Fruit fly (Drosophila melanogaster) whole organism, embryonic: Measurements from ENCODE around the gene sno.
A peak's percentile ranks its signal among the peaks of the same experiment; 100 is the strongest.

Experiments
- Asciz ChIP-seq: fragments of 200-800 bp; sonication (Bioruptor generic); optimal IDR thresholded peaks from 2 replicates; lab custom pipeline; 2017; ENCODE audit warnings: missing biosample characterization, mild to moderate bottlenecking, missing genetic modification characterization, missing genetic modification reagents
- C15 ChIP-seq: fragments of 200-800 bp; sonication (Bioruptor generic); IDR thresholded peaks from 3 replicates; pipeline ENCODE4 v1.3.6; 2022; ENCODE audit warnings: missing biosample characterization, missing genetic modification characterization
- CG10147 ChIP-seq: fragments of 200-800 bp; sonication (Bioruptor generic); optimal IDR thresholded peaks from 2 replicates; lab custom pipeline; 2019; ENCODE audit warnings: missing biosample characterization, mild to moderate bottlenecking, missing genetic modification characterization, moderate library complexity
- CG11247 ChIP-seq: fragments of 200-800 bp; sonication (Bioruptor generic); IDR thresholded peaks from 2 replicates; pipeline ENCODE4 v1.3.6; 2022; ENCODE audit warnings: missing biosample characterization, missing genetic modification characterization
- CG11398 ChIP-seq: fragments of 200-800 bp; sonication (Bioruptor generic); optimal IDR thresholded peaks from 2 replicates; lab custom pipeline; 2016; ENCODE audit warnings: missing biosample characterization, missing genetic modification characterization
- CG11504 ChIP-seq: fragments of 200-800 bp; sonication (Bioruptor generic); optimal IDR thresholded peaks from 3 replicates; lab custom pipeline; 2019; ENCODE audit warnings: missing biosample characterization, mild to moderate bottlenecking, missing genetic modification characterization, moderate library complexity
- CG12071 ChIP-seq: fragments of 200-800 bp; sonication (Bioruptor generic); optimal IDR thresholded peaks from 3 replicates; lab custom pipeline; 2018; ENCODE audit warnings: missing biosample characterization, mild to moderate bottlenecking, missing genetic modification characterization
- CG13624 ChIP-seq: fragments of 200-800 bp; sonication (Bioruptor generic); optimal IDR thresholded peaks from 2 replicates; lab custom pipeline; 2016; ENCODE audit warnings: missing biosample characterization, missing genetic modification characterization
- CG18764 ChIP-seq: fragments of 200-800 bp; sonication (Bioruptor generic); optimal IDR thresholded peaks from 3 replicates; lab custom pipeline; 2016; ENCODE audit warnings: missing biosample characterization, missing genetic modification characterization
- CG31365 ChIP-seq: fragments of 200-800 bp; sonication (Bioruptor generic); optimal IDR thresholded peaks from 2 replicates; lab custom pipeline; 2018; ENCODE audit warnings: missing biosample characterization, mild to moderate bottlenecking, missing genetic modification characterization
- CG3163 ChIP-seq: fragments of 200-800 bp; sonication (Bioruptor generic); optimal IDR thresholded peaks from 3 replicates; lab custom pipeline; 2016; ENCODE audit warnings: missing biosample characterization, missing genetic modification characterization
- CG4360 ChIP-seq: fragments of 200-800 bp; sonication (Bioruptor generic); IDR thresholded peaks from 2 replicates; pipeline ENCODE4 v1.3.6; 2022; ENCODE audit warnings: missing biosample characterization, missing genetic modification characterization
- CG4707 ChIP-seq: fragments of 200-800 bp; sonication (Bioruptor generic); optimal IDR thresholded peaks from 2 replicates; lab custom pipeline; 2018; ENCODE audit warnings: missing biosample characterization, mild to moderate bottlenecking, missing genetic modification characterization, moderate library complexity
- CG4730 ChIP-seq: fragments of 200-800 bp; sonication (Bioruptor generic); IDR thresholded peaks from 2 replicates; pipeline ENCODE4 v1.3.6; 2022; ENCODE audit warnings: missing biosample characterization, missing genetic modification characterization
- CG6791 ChIP-seq: fragments of 200-800 bp; sonication (Bioruptor generic); IDR thresholded peaks from 3 replicates; pipeline ENCODE4 v1.3.6; 2022; ENCODE audit warnings: missing biosample characterization, missing genetic modification characterization; ENCODE audit not compliant: partially characterized antibody
- CG7839 ChIP-seq: fragments of 200-800 bp; sonication (Bioruptor generic); optimal IDR thresholded peaks from 3 replicates; lab custom pipeline; 2018; ENCODE audit warnings: missing biosample characterization, mild to moderate bottlenecking, missing genetic modification characterization, moderate library complexity
- CG9817 ChIP-seq: fragments of 200-800 bp; sonication (Bioruptor generic); optimal IDR thresholded peaks from 2 replicates; lab custom pipeline; 2018; ENCODE audit warnings: missing biosample characterization, mild to moderate bottlenecking, missing genetic modification characterization, moderate library complexity
- Dref ChIP-seq: fragments of 200-800 bp; sonication (Bioruptor generic); IDR thresholded peaks from 2 replicates; pipeline ENCODE4 v1.3.6; 2022; ENCODE audit warnings: missing biosample characterization, missing genetic modification characterization
- ERR ChIP-seq: fragments of 200-800 bp; sonication (Bioruptor generic); optimal IDR thresholded peaks from 2 replicates; lab custom pipeline; 2016; ENCODE audit warnings: missing biosample characterization, missing genetic modification characterization
- HHEX ChIP-seq: fragments of 200-800 bp; sonication (Bioruptor generic); optimal IDR thresholded peaks from 3 replicates; lab custom pipeline; 2017; ENCODE audit warnings: missing biosample characterization, mild to moderate bottlenecking, missing genetic modification characterization, missing genetic modification reagents
- HmgZ ChIP-seq: fragments of 200-800 bp; sonication (Bioruptor generic); optimal IDR thresholded peaks from 2 replicates; lab custom pipeline; 2018; ENCODE audit warnings: missing biosample characterization, mild to moderate bottlenecking, missing genetic modification characterization
- Hmr ChIP-seq: fragments of 200-800 bp; sonication (Bioruptor generic); optimal IDR thresholded peaks from 3 replicates; lab custom pipeline; 2017; ENCODE audit warnings: mild to moderate bottlenecking, missing biosample characterization, missing genetic modification reagents, missing genetic modification characterization
- Hr3 ChIP-seq: fragments of 200-800 bp; sonication (Bioruptor generic); optimal IDR thresholded peaks from 3 replicates; lab custom pipeline; 2016; ENCODE audit warnings: missing biosample characterization, missing genetic modification characterization
- Jarid2 ChIP-seq: fragments of 200-800 bp; sonication (Bioruptor generic); optimal IDR thresholded peaks from 3 replicates; lab custom pipeline; 2017; ENCODE audit warnings: mild to moderate bottlenecking, missing biosample characterization, missing genetic modification reagents, missing genetic modification characterization
- Mrtf ChIP-seq: fragments of 200-800 bp; sonication (Bioruptor generic); IDR thresholded peaks from 3 replicates; pipeline ENCODE4 v1.3.6; 2022; ENCODE audit warnings: missing biosample characterization, missing genetic modification characterization
- Oli ChIP-seq: fragments of 200-800 bp; sonication (Bioruptor generic); optimal IDR thresholded peaks from 2 replicates; lab custom pipeline; 2018; ENCODE audit warnings: missing biosample characterization, mild to moderate bottlenecking, missing genetic modification characterization, moderate library complexity
- Optix ChIP-seq: fragments of 200-800 bp; sonication (Bioruptor generic); IDR thresholded peaks from 3 replicates; pipeline ENCODE4 v1.3.6; 2022; ENCODE audit warnings: missing biosample characterization, missing genetic modification characterization
- PHDP ChIP-seq: fragments of 200-800 bp; sonication (Bioruptor generic); optimal IDR thresholded peaks from 3 replicates; lab custom pipeline; 2018; ENCODE audit warnings: missing biosample characterization, mild to moderate bottlenecking, missing genetic modification characterization, moderate library complexity
- Sox100B ChIP-seq: fragments of 200-800 bp; sonication (Bioruptor generic); optimal IDR thresholded peaks from 3 replicates; lab custom pipeline; 2018; ENCODE audit warnings: missing biosample characterization, mild to moderate bottlenecking, missing genetic modification characterization
- Spps ChIP-seq: fragments of 200-800 bp; sonication (Bioruptor generic); optimal IDR thresholded peaks from 2 replicates; lab custom pipeline; 2018; ENCODE audit warnings: missing biosample characterization, mild to moderate bottlenecking, missing genetic modification characterization
- Ssrp ChIP-seq: fragments of 200-800 bp; sonication (Bioruptor generic); optimal IDR thresholded peaks from 2 replicates; lab custom pipeline; 2018; ENCODE audit warnings: missing biosample characterization, mild to moderate bottlenecking, missing genetic modification characterization, moderate library complexity
- Usf ChIP-seq: fragments of 200-800 bp; sonication (Bioruptor generic); optimal IDR thresholded peaks from 2 replicates; lab custom pipeline; 2017; ENCODE audit warnings: missing genotype, missing biosample characterization, missing genetic modification characterization
- Vsx1 ChIP-seq: fragments of 200-800 bp; sonication (Bioruptor generic); optimal IDR thresholded peaks from 2 replicates; lab custom pipeline; 2017; ENCODE audit warnings: missing biosample characterization, mild to moderate bottlenecking, missing genetic modification characterization, missing genetic modification reagents
- bowl ChIP-seq: fragments of 200-800 bp; sonication (Bioruptor generic); IDR thresholded peaks from 2 replicates; pipeline ENCODE4 v1.3.6; 2022; ENCODE audit warnings: missing biosample characterization, missing genetic modification characterization
- cato ChIP-seq: fragments of 200-800 bp; sonication (Bioruptor generic); optimal IDR thresholded peaks from 2 replicates; lab custom pipeline; 2016; ENCODE audit warnings: missing biosample characterization, missing genetic modification characterization, borderline replicate concordance
- crp ChIP-seq, 2 experiments: fragments of 200-800 bp; sonication (Bioruptor generic); optimal IDR thresholded peaks; 2 replicates in 1 of 2; 3 replicates in 1 of 2; lab custom pipeline; 2017; ENCODE audit warnings: missing biosample characterization in 2 of 2, missing genetic modification characterization in 2 of 2, mild to moderate bottlenecking in 1 of 2, moderate library complexity in 1 of 2
- dmrt11E ChIP-seq: fragments of 200-800 bp; sonication (Bioruptor generic); optimal IDR thresholded peaks from 3 replicates; lab custom pipeline; 2018; ENCODE audit warnings: missing biosample characterization, mild to moderate bottlenecking, missing genetic modification characterization, moderate library complexity
- ems ChIP-seq: fragments of 200-800 bp; sonication (Bioruptor generic); optimal IDR thresholded peaks from 3 replicates; lab custom pipeline; 2016; ENCODE audit warnings: missing biosample characterization, missing genetic modification characterization
- jing ChIP-seq: fragments of 200-800 bp; sonication (Bioruptor generic); optimal IDR thresholded peaks from 2 replicates; lab custom pipeline; 2018; ENCODE audit warnings: missing biosample characterization, mild to moderate bottlenecking, missing genetic modification characterization
- kah ChIP-seq: fragments of 200-800 bp; sonication (Bioruptor generic); optimal IDR thresholded peaks from 2 replicates; lab custom pipeline; 2018; ENCODE audit warnings: missing biosample characterization, mild to moderate bottlenecking, missing genetic modification characterization
- maf-S ChIP-seq: fragments of 200-800 bp; sonication (Bioruptor generic); optimal IDR thresholded peaks from 2 replicates; lab custom pipeline; 2016; ENCODE audit warnings: missing biosample characterization, missing genetic modification characterization
- nerfin-2 ChIP-seq: fragments of 200-800 bp; sonication (Bioruptor generic); IDR thresholded peaks from 2 replicates; pipeline ENCODE4 v1.3.6; 2022; ENCODE audit warnings: missing biosample characterization, missing genetic modification characterization; ENCODE audit not compliant: partially characterized antibody
- psq ChIP-seq: fragments of 200-800 bp; sonication (Bioruptor generic); optimal IDR thresholded peaks from 2 replicates; lab custom pipeline; 2017; ENCODE audit warnings: missing biosample characterization, missing genetic modification characterization
- pzg ChIP-seq: fragments of 200-800 bp; sonication (Bioruptor generic); optimal IDR thresholded peaks from 3 replicates; lab custom pipeline; 2018; ENCODE audit warnings: missing biosample characterization, mild to moderate bottlenecking, missing genetic modification characterization, moderate library complexity
- salm ChIP-seq: fragments of 200-800 bp; sonication (Bioruptor generic); optimal IDR thresholded peaks from 2 replicates; lab custom pipeline; 2018; ENCODE audit warnings: missing biosample characterization, mild to moderate bottlenecking, missing genetic modification characterization
- scrt ChIP-seq: fragments of 200-800 bp; sonication (Bioruptor generic); optimal IDR thresholded peaks from 2 replicates; lab custom pipeline; 2018; ENCODE audit warnings: missing biosample characterization, mild to moderate bottlenecking, missing genetic modification characterization, moderate library complexity
- tin ChIP-seq: fragments of 200-800 bp; sonication (Bioruptor generic); optimal IDR thresholded peaks from 3 replicates; lab custom pipeline; 2016; ENCODE audit warnings: missing biosample characterization, missing genetic modification characterization
- zfh2 ChIP-seq: fragments of 200-800 bp; sonication (Bioruptor generic); optimal IDR thresholded peaks from 2 replicates; lab custom pipeline; 2016; ENCODE audit warnings: missing biosample characterization, missing genetic modification characterization

The sno gene

DNA sequence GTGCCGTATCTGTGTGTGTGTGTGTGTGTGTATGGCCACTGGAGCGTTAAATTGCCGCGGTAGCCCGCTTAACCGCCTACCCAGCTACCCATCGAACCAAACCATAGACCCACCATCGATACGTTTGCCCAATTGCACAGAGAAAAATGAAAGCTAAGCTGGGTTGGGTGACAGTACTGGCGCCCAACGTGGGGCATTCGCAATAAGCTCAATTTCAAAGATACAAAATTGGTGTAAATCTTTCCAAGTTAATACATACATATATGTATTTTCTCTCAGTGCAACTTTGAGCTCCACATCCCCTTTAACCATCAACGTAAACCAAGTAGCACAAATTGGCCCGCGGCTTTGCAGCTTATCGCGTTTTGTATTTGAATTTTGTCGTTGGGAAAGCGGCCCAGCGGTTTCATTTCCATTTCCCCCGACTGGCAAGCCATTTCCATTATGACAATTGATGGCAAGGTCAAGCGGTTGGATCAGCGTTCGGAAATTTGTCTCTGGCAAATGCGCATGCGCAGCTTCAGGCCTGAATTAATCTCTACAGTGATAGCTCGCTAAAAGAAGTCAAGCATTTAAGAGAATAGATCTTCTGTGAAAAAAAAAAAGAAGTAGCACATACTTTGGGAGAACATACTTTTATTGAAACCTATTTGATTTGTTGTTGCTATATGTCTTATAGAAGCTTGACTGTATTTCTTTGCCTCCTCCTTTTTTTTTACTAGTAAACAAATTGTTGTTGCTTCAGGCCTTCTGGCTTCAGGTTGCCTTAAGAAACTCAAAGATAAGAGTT lies 21.1 kb upstream of the sno start (continued):
- TF ChIP-seq CG13624 (GFP tag; lab: Kevin White, UChicago) (peak; percentile 55), C15 (0 out of 3 replicates have a peak, but pooled peaks have one; percentile 47), CG10147 (GFP tag; lab: Kevin White, UChicago) (no peak), CG4360 (GFP tag; lab: Robert Waterston, UW) (0 out of 2 replicates have a peak, but pooled peaks have one; percentile 8), CG3163 (GFP tag; lab: Kevin White, UChicago) (peak; percentile 35), jing (GFP tag; lab: Kevin White, UChicago) (peak; percentile 67), CG11398 (GFP tag; lab: Kevin White, UChicago) (peak; percentile 6), psq (GFP tag; lab: Kevin White, UChicago) (no peak), HmgZ (tag; lab: Kevin White, UChicago) (peak; percentile 44), CG31365 (tag; lab: Kevin White, UChicago) (peak; percentile 19), bowl (GFP tag; lab: Robert Waterston, UW) (peak; percentile 82), cato (GFP tag; lab: Kevin White, UChicago) (peak; percentile 24), Jarid2 (GFP tag; lab: Kevin White, UChicago) (peak; percentile 17), maf-S (GFP tag; lab: Kevin White, UChicago) (peak; percentile 47), zfh2 (GFP tag; lab: Kevin White, UChicago) (peak; percentile 36), CG12071 (GFP tag; lab: Kevin White, UChicago) (peak; percentile 58), Spps (tag; lab: Kevin White, UChicago) (no peak), tin (GFP tag; lab: Kevin White, UChicago) (peak; percentile 66), Vsx1 (GFP tag; lab: Kevin White, UChicago) (peak; percentile 66), Oli (tag; lab: Kevin White, UChicago) (peak; percentile 80), CG4730 (GFP tag; lab: Robert Waterston, UW) (peak; percentile 78), Optix (peak; percentile 77), pzg (GFP tag; lab: Kevin White, UChicago) (no peak), Ssrp (peak; percentile 51), crp (GFP tag; optimal IDR thresholded peaks at IDR 0.05; lab: Kevin White, UChicago) (peak in 1 of 2 experiments; percentile 24), CG4707 (GFP tag; lab: Kevin White, UChicago) (no peak), PHDP (peak; percentile 62), kah (peak; percentile 27), CG18764 (peak; percentile 7), scrt (GFP tag; lab: Kevin White, UChicago) (peak; percentile 51), salm (tag; lab: Kevin White, UChicago) (peak; percentile 44), nerfin-2 (GFP tag; lab: Robert Waterston, UW) (no peak), Mrtf (GFP tag; lab: Robert Waterston, UW) (peak; percentile 79), HHEX (GFP tag; lab: Kevin White, UChicago) (peak; percentile 81), CG11504 (tag; lab: Kevin White, UChicago) (peak; percentile 82), CG9817 (peak; percentile 43), ems (GFP tag; lab: Kevin White, UChicago) (peak; percentile 61), Hr3 (GFP tag; lab: Kevin White, UChicago) (peak; percentile 65), CG6791 (no peak), dmrt11E (tag; lab: Kevin White, UChicago) (peak; percentile 55), Usf (GFP tag; lab: Kevin White, UChicago) (peak; percentile 14), ERR (GFP tag; lab: Kevin White, UChicago) (peak; percentile 2), CG7839 (tag; lab: Kevin White, UChicago) (peak; percentile 77), CG11247 (GFP tag; lab: Robert Waterston, UW) (peak; percentile 71), Dref (GFP tag; lab: Robert Waterston, UW) (no peak), Asciz (GFP tag; lab: Kevin White, UChicago) (peak; percentile 67), Hmr (GFP tag; lab: Kevin White, UChicago) (peak; percentile 72), Sox100B (GFP tag; lab: Kevin White, UChicago) (peak; percentile 50)
